Fruit fly (Drosophila melanogaster) whole organism, embryonic: Measurements from ENCODE around the gene mRpL48.

ENCODE experiments used
- ATbp ChIP-seq: fragments of 200-800 bp; sonication (Bioruptor generic); optimal IDR thresholded peaks from 2 replicates; lab custom pipeline; 2017; ENCODE audit warnings: missing biosample characterization, mild to moderate bottlenecking, missing genetic modification characterization, missing genetic modification reagents
- Aef1 ChIP-seq: fragments of 200-800 bp; sonication (Bioruptor generic); IDR thresholded peaks from 3 replicates; pipeline ENCODE4 v1.3.6; 2022; ENCODE audit warnings: missing biosample characterization, missing genetic modification characterization
- Antp ChIP-seq: fragments of 200-800 bp; sonication (Bioruptor generic); optimal IDR thresholded peaks from 3 replicates; lab custom pipeline; 2016; ENCODE audit warnings: missing biosample characterization, missing genetic modification characterization
- CG14050 ChIP-seq: fragments of 200-800 bp; sonication (Bioruptor generic); IDR thresholded peaks from 3 replicates; pipeline ENCODE4 v1.3.6; 2022; ENCODE audit warnings: missing biosample characterization, missing genetic modification characterization
- CG14667 ChIP-seq: fragments of 200-800 bp; sonication (Bioruptor generic); IDR thresholded peaks from 2 replicates; pipeline ENCODE4 v1.3.6; 2022; ENCODE audit warnings: missing biosample characterization, missing genetic modification characterization
- CG15601 ChIP-seq: fragments of 200-800 bp; sonication (Bioruptor generic); optimal IDR thresholded peaks from 3 replicates; lab custom pipeline; 2019; ENCODE audit warnings: missing biosample characterization, mild to moderate bottlenecking, missing genetic modification characterization, moderate library complexity
- CG16815 ChIP-seq: fragments of 200-800 bp; sonication (Bioruptor generic); optimal IDR thresholded peaks from 3 replicates; lab custom pipeline; 2017; ENCODE audit warnings: missing biosample characterization, mild to moderate bottlenecking, missing genetic modification characterization
- CG2129 ChIP-seq: fragments of 200-800 bp; sonication (Bioruptor generic); IDR thresholded peaks from 2 replicates; pipeline ENCODE4 v1.3.6; 2022; ENCODE audit warnings: missing biosample characterization, missing genetic modification characterization; ENCODE audit not compliant: partially characterized antibody
- CG2202 ChIP-seq: fragments of 200-800 bp; sonication (Bioruptor generic); optimal IDR thresholded peaks from 2 replicates; lab custom pipeline; 2018; ENCODE audit warnings: missing biosample characterization, mild to moderate bottlenecking, missing genetic modification characterization
- CG33557 ChIP-seq: fragments of 200-800 bp; sonication (Bioruptor generic); optimal IDR thresholded peaks from 2 replicates; lab custom pipeline; 2019; ENCODE audit warnings: missing biosample characterization, mild to moderate bottlenecking, missing genetic modification characterization, moderate library complexity
- CG3726 ChIP-seq: fragments of 200-800 bp; sonication (Bioruptor generic); IDR thresholded peaks from 3 replicates; pipeline ENCODE4, ENCODE4 v1.3.6; 2022; ENCODE audit warnings: missing biosample characterization, missing genetic modification characterization
- CG3847 ChIP-seq: fragments of 200-800 bp; sonication (Bioruptor generic); IDR thresholded peaks from 2 replicates; pipeline ENCODE4 v1.3.6; 2022; ENCODE audit warnings: missing biosample characterization, missing genetic modification characterization
- CG3995 ChIP-seq: fragments of 200-800 bp; sonication (Bioruptor generic); optimal IDR thresholded peaks from 3 replicates; lab custom pipeline; 2016; ENCODE audit warnings: missing biosample characterization, missing genetic modification characterization
- CG4404 ChIP-seq: fragments of 200-800 bp; sonication (Bioruptor generic); IDR thresholded peaks from 2 replicates; pipeline ENCODE4 v1.3.6; 2022; ENCODE audit warnings: missing biosample characterization, missing genetic modification characterization
- CG4617 ChIP-seq: fragments of 200-800 bp; sonication (Bioruptor generic); optimal IDR thresholded peaks from 3 replicates; lab custom pipeline; 2016; ENCODE audit warnings: missing biosample characterization, missing genetic modification characterization, borderline replicate concordance
- CG6791 ChIP-seq: fragments of 200-800 bp; sonication (Bioruptor generic); IDR thresholded peaks from 3 replicates; pipeline ENCODE4 v1.3.6; 2022; ENCODE audit warnings: missing biosample characterization, missing genetic modification characterization; ENCODE audit not compliant: partially characterized antibody
- CG7745 ChIP-seq: fragments of 200-800 bp; sonication (Bioruptor generic); optimal IDR thresholded peaks from 2 replicates; lab custom pipeline; 2018; ENCODE audit warnings: missing biosample characterization, mild to moderate bottlenecking, missing genetic modification characterization, moderate library complexity
- Eip74EF ChIP-seq, 2 experiments: fragments of 200-800 bp in 1 of 2; fragments of >200 bp in 1 of 2; sonication (Bioruptor generic) in 1 of 2; optimal IDR thresholded peaks; 2 replicates each; lab custom pipeline; 2017 to 2019; ENCODE audit warnings: missing biosample characterization in 2 of 2, missing genetic modification characterization in 2 of 2, mild to moderate bottlenecking in 1 of 2, moderate library complexity in 1 of 2
- GATAe ChIP-seq: fragments of 200-800 bp; sonication (Bioruptor generic); conservative IDR thresholded peaks from 2 replicates; pipeline ENCODE4 v1.3.6; 2022; ENCODE audit warnings: missing biosample characterization, missing genetic modification characterization
- HLH4C ChIP-seq: fragments of 200-800 bp; sonication (Bioruptor generic); IDR thresholded peaks from 3 replicates; pipeline ENCODE4 v1.3.6; 2022; ENCODE audit warnings: missing biosample characterization, missing genetic modification characterization; ENCODE audit not compliant: partially characterized antibody
- Max ChIP-seq: fragments of 200-800 bp; sonication (Bioruptor generic); optimal IDR thresholded peaks from 2 replicates; lab custom pipeline; 2016; ENCODE audit warnings: missing biosample characterization, mild to moderate bottlenecking, missing genetic modification characterization
- Nf-YB ChIP-seq: fragments of 200-800 bp; sonication (Bioruptor generic); optimal IDR thresholded peaks from 3 replicates; lab custom pipeline; 2019; ENCODE audit warnings: missing biosample characterization, mild to moderate bottlenecking, missing genetic modification characterization, moderate library complexity
- Pdp1 ChIP-seq, 2 experiments: fragments of 200-800 bp; sonication (Bioruptor generic); optimal IDR thresholded peaks; 3 replicates each; lab custom pipeline; 2016; ENCODE audit warnings: missing biosample characterization in 2 of 2, missing genetic modification characterization in 2 of 2, mild to moderate bottlenecking in 1 of 2, moderate library complexity in 1 of 2
- Six4 ChIP-seq: fragments of 200-800 bp; sonication (Bioruptor generic); optimal IDR thresholded peaks from 2 replicates; lab custom pipeline; 2016; ENCODE audit warnings: missing biosample characterization, missing genetic modification characterization
- Ssrp ChIP-seq: fragments of 200-800 bp; sonication (Bioruptor generic); optimal IDR thresholded peaks from 2 replicates; lab custom pipeline; 2018; ENCODE audit warnings: missing biosample characterization, mild to moderate bottlenecking, missing genetic modification characterization, moderate library complexity
- abd-A ChIP-seq: fragments of 200-800 bp; sonication (Bioruptor generic); optimal IDR thresholded peaks from 3 replicates; lab custom pipeline; 2019; ENCODE audit warnings: missing biosample characterization, mild to moderate bottlenecking, missing genetic modification characterization, moderate library complexity
- ac ChIP-seq: fragments of 200-800 bp; sonication (Bioruptor generic); optimal IDR thresholded peaks from 3 replicates; lab custom pipeline; 2017; ENCODE audit warnings: missing biosample characterization, mild to moderate bottlenecking, missing genetic modification characterization
- bigmax ChIP-seq: fragments of 200-800 bp; sonication (Bioruptor generic); optimal IDR thresholded peaks from 2 replicates; lab custom pipeline; 2018; ENCODE audit warnings: missing biosample characterization, mild to moderate bottlenecking, missing genetic modification characterization
- cg ChIP-seq: fragments of 200-800 bp; sonication (Bioruptor generic); optimal IDR thresholded peaks from 3 replicates; lab custom pipeline; 2019; ENCODE audit warnings: missing biosample characterization, mild to moderate bottlenecking, missing genetic modification characterization, moderate library complexity
- dan ChIP-seq: fragments of 200-800 bp; sonication (Bioruptor generic); IDR thresholded peaks from 2 replicates; pipeline ENCODE4 v1.3.6; 2022; ENCODE audit warnings: missing biosample characterization, missing genetic modification characterization
- dmrt11E ChIP-seq: fragments of 200-800 bp; sonication (Bioruptor generic); optimal IDR thresholded peaks from 3 replicates; lab custom pipeline; 2018; ENCODE audit warnings: missing biosample characterization, mild to moderate bottlenecking, missing genetic modification characterization, moderate library complexity
- ems ChIP-seq: fragments of 200-800 bp; sonication (Bioruptor generic); optimal IDR thresholded peaks from 3 replicates; lab custom pipeline; 2016; ENCODE audit warnings: missing biosample characterization, missing genetic modification characterization
- fd96Cb ChIP-seq: fragments of 200-800 bp; sonication (Bioruptor generic); optimal IDR thresholded peaks from 2 replicates; lab custom pipeline; 2018; ENCODE audit warnings: missing biosample characterization, mild to moderate bottlenecking, missing genetic modification characterization, moderate library complexity
- ftz-f1 ChIP-seq: fragments of 200-800 bp; sonication (Bioruptor generic); optimal IDR thresholded peaks from 2 replicates; lab custom pipeline; 2016; ENCODE audit warnings: missing biosample characterization, missing genetic modification characterization
- gcm ChIP-seq: fragments of 200-800 bp; sonication (Bioruptor generic); optimal IDR thresholded peaks from 2 replicates; lab custom pipeline; 2019; ENCODE audit warnings: missing biosample characterization, mild to moderate bottlenecking, missing genetic modification characterization, moderate library complexity
- gro ChIP-seq: fragments of 200-800 bp; sonication (Bioruptor generic); optimal IDR thresholded peaks from 2 replicates; lab custom pipeline; 2016; ENCODE audit warnings: missing biosample characterization, missing genetic modification characterization
- hb ChIP-seq: fragments of 200-800 bp; sonication (Bioruptor generic); IDR thresholded peaks from 3 replicates; pipeline ENCODE4 v1.3.6; 2022; ENCODE audit warnings: missing biosample characterization, missing genetic modification characterization; ENCODE audit not compliant: partially characterized antibody
- inv ChIP-seq: fragments of 200-800 bp; sonication (Bioruptor generic); IDR thresholded peaks from 2 replicates; pipeline ENCODE4 v1.3.6; 2022; ENCODE audit warnings: missing biosample characterization, missing genetic modification characterization; ENCODE audit not compliant: partially characterized antibody
- klu ChIP-seq: fragments of 200-800 bp; sonication (Bioruptor generic); IDR thresholded peaks from 2 replicates; pipeline ENCODE4 v1.3.6; 2022; ENCODE audit warnings: missing biosample characterization, missing genetic modification characterization
- lab ChIP-seq: fragments of 200-800 bp; sonication (Bioruptor generic); optimal IDR thresholded peaks from 3 replicates; lab custom pipeline; 2017; ENCODE audit warnings: missing biosample characterization, missing genetic modification characterization, mild to moderate bottlenecking, moderate library complexity, missing genetic modification reagents
- lola ChIP-seq, 3 experiments: fragments of >200 bp in 2 of 3; fragments of 200-800 bp in 1 of 3; sonication (Bioruptor generic) in 1 of 3; optimal IDR thresholded peaks; 2 replicates each; lab custom pipeline; 2017 to 2019; ENCODE audit warnings: missing biosample characterization in 3 of 3, missing genetic modification characterization in 3 of 3, mild to moderate bottlenecking in 1 of 3, moderate library complexity in 1 of 3
- nau ChIP-seq: fragments of 200-800 bp; sonication (Bioruptor generic); optimal IDR thresholded peaks from 3 replicates; lab custom pipeline; 2017; ENCODE audit warnings: missing biosample characterization, mild to moderate bottlenecking, missing genetic modification characterization, missing genetic modification reagents
- p53 ChIP-seq: fragments of 200-800 bp; sonication (Bioruptor generic); optimal IDR thresholded peaks from 2 replicates; lab custom pipeline; 2016; ENCODE audit warnings: missing biosample characterization, missing genetic modification characterization
- rib ChIP-seq: fragments of 200-800 bp; sonication (Bioruptor generic); IDR thresholded peaks from 2 replicates; pipeline ENCODE4 v1.3.6; 2022; ENCODE audit warnings: missing biosample characterization, missing genetic modification characterization
- scrt ChIP-seq: fragments of 200-800 bp; sonication (Bioruptor generic); optimal IDR thresholded peaks from 2 replicates; lab custom pipeline; 2018; ENCODE audit warnings: missing biosample characterization, mild to moderate bottlenecking, missing genetic modification characterization, moderate library complexity
- seq ChIP-seq: fragments of 200-800 bp; sonication (Bioruptor generic); IDR thresholded peaks from 2 replicates; pipeline ENCODE4 v1.3.6; 2022; ENCODE audit warnings: missing biosample characterization, missing genetic modification characterization
- sug ChIP-seq: fragments of 200-800 bp; optimal IDR thresholded peaks from 2 replicates; lab custom pipeline; 2019; ENCODE audit warnings: missing biosample characterization, mild to moderate bottlenecking, missing genetic modification characterization, moderate library complexity
- trem ChIP-seq: fragments of 200-800 bp; optimal IDR thresholded peaks from 3 replicates; lab custom pipeline; 2019; ENCODE audit warnings: missing biosample characterization, mild to moderate bottlenecking, missing genetic modification characterization, moderate library complexity
- yki ChIP-seq: fragments of >200 bp; optimal IDR thresholded peaks from 3 replicates; lab custom pipeline; 2018

Gene mRpL48

DNA sequence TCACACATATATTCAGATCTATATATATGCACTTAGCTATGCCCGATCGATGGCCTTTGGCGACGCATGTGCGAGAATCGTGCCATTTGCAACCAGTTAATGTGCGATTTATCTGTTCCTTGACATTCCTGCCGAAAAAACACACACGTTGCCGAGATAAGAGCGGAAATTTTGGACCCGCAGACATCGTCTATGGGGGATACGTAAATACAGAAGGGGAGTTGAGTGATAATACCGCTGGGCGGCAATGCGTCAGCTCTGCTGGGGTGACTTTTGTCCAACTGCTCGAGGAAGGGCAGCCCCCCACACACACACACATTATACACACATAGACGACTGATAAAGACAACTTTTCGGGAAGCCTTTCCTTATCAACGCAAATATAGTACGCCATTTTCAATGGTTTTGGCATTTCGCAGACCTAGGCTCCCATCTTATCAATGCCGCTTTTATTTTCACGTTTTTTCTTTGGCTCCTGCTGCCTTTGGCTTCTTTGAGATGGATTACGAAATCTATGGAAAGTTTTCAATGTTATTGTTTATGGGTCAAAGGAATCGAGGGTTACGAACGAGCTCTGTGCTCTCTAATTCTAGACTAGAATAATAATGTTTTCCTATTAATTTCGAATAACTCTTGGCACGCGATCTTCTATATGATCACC lies 10.7 kb downstream of the mRpL48 start (continued):
- TF ChIP-seq bigmax (GFP tag; lab: Kevin White, UChicago) (no peak), cg (peak; percentile 13), rib (GFP tag; lab: Robert Waterston, UW) (peak; percentile 76; the same call in 1 of the 2 replicates), Antp (GFP tag; lab: Kevin White, UChicago) (no peak), CG4617 (no peak), trem (tag; lab: Kevin White, UChicago) (no peak), Max (no peak), hb (GFP tag; lab: Robert Waterston, UW) (no peak), seq (no peak), klu (GFP tag; lab: Robert Waterston, UW) (no peak), Six4 (GFP tag; lab: Kevin White, UChicago) (no peak), nau (no peak), CG6791 (GFP tag; lab: Robert Waterston, UW) (no peak), GATAe (GFP tag; lab: Robert Waterston, UW) (peak; percentile 72), CG3847 (GFP tag; lab: Robert Waterston, UW) (no peak), lola (GFP tag; optimal IDR thresholded peaks at IDR 0.05; lab: Kevin White, UChicago) (no peak), ATbp (GFP tag; lab: Kevin White, UChicago) (no peak), Eip74EF (GFP tag; optimal IDR thresholded peaks at IDR 0.05; lab: Kevin White, UChicago) (no peak), Pdp1 (GFP tag; optimal IDR thresholded peaks at IDR 0.05; lab: Kevin White, UChicago) (peak in 1 of 2 experiments; percentile 4), CG3726 (GFP tag; lab: Robert Waterston, UW) (no peak), dmrt11E (tag; lab: Kevin White, UChicago) (no peak), p53 (GFP tag; lab: Kevin White, UChicago) (no peak), abd-A (no peak), ems (GFP tag; lab: Kevin White, UChicago) (no peak), dan (GFP tag; lab: Robert Waterston, UW) (no peak), CG7745 (tag; lab: Kevin White, UChicago) (no peak), Nf-YB (no peak), Aef1 (no peak), CG14050 (no peak), lab (GFP tag; lab: Kevin White, UChicago) (peak; percentile 35), Ssrp (tag; lab: Kevin White, UChicago) (no peak), sug (tag; lab: Kevin White, UChicago) (peak; percentile 98), CG2202 (tag; lab: Kevin White, UChicago) (no peak), gcm (GFP tag; lab: Kevin White, UChicago) (no peak), CG4404 (GFP tag; lab: Robert Waterston, UW) (no peak), CG2129 (no peak), scrt (no peak), CG33557 (GFP tag; lab: Kevin White, UChicago) (no peak), CG3995 (GFP tag; lab: Kevin White, UChicago) (no peak), ftz-f1 (no peak), HLH4C (no peak), CG15601 (tag; lab: Kevin White, UChicago) (no peak), inv (GFP tag; lab: Robert Waterston, UW) (no peak), gro (GFP tag; lab: Kevin White, UChicago) (no peak), ac (GFP tag; lab: Kevin White, UChicago) (no peak), yki (lab: Kevin White, UChicago) (no peak), CG14667 (GFP tag; lab: Robert Waterston, UW) (no peak), CG16815 (GFP tag; lab: Kevin White, UChicago) (no peak), fd96Cb (no peak)
